Fruit fly (Drosophila melanogaster) whole organism, pupa: ENCODE measurements around the gene CecA1.

Experiments used
- CG10348 ChIP-seq: fragments of 200-800 bp; sonication (Bioruptor generic); IDR thresholded peaks from 2 replicates; pipeline ENCODE4 v1.3.6; 2022; ENCODE audit warnings: missing biosample characterization, missing genetic modification characterization
- CG12605 ChIP-seq: fragments of 200-800 bp; sonication (Bioruptor generic); IDR thresholded peaks from 2 replicates; pipeline ENCODE4 v1.3.6; 2022; ENCODE audit warnings: missing biosample characterization, missing genetic modification characterization
- CG13204 ChIP-seq: fragments of 200-800 bp; sonication (Bioruptor generic); optimal IDR thresholded peaks from 2 replicates; lab custom pipeline; 2018; ENCODE audit warnings: missing biosample characterization, mild to moderate bottlenecking, missing genetic modification characterization, moderate library complexity
- CG14655 ChIP-seq: fragments of 200-800 bp; sonication (Bioruptor generic); optimal IDR thresholded peaks from 3 replicates; lab custom pipeline; 2017; ENCODE audit warnings: mild to moderate bottlenecking, missing biosample characterization, missing genetic modification reagents, missing genetic modification characterization
- CG15710 ChIP-seq: fragments of 200-800 bp; sonication (Bioruptor generic); optimal IDR thresholded peaks from 2 replicates; lab custom pipeline; 2018; ENCODE audit warnings: missing biosample characterization, mild to moderate bottlenecking, missing genetic modification characterization, moderate library complexity
- CG17806 ChIP-seq: fragments of 200-800 bp; sonication (Bioruptor generic); optimal IDR thresholded peaks from 2 replicates; lab custom pipeline; 2018; ENCODE audit warnings: missing biosample characterization, mild to moderate bottlenecking, missing genetic modification characterization, moderate library complexity
- CG32121 ChIP-seq: fragments of 200-800 bp; sonication (Bioruptor generic); IDR thresholded peaks from 2 replicates; pipeline ENCODE4 v1.3.6; 2022; ENCODE audit warnings: missing biosample characterization, missing genetic modification characterization
- CG34367 ChIP-seq: fragments of 200-800 bp; sonication (Bioruptor generic); optimal IDR thresholded peaks from 2 replicates; lab custom pipeline; 2018; ENCODE audit warnings: missing biosample characterization, mild to moderate bottlenecking, missing genetic modification characterization
- CG4496 ChIP-seq: fragments of 200-800 bp; sonication (Bioruptor generic); IDR thresholded peaks from 3 replicates; pipeline ENCODE4 v1.3.6; 2022; ENCODE audit warnings: missing biosample characterization, missing genetic modification characterization
- CG8159 ChIP-seq: fragments of 200-800 bp; sonication (Bioruptor generic); optimal IDR thresholded peaks from 3 replicates; lab custom pipeline; 2018; ENCODE audit warnings: missing biosample characterization, mild to moderate bottlenecking, missing genetic modification characterization, moderate library complexity
- CG8301 ChIP-seq: fragments of 200-800 bp; sonication (Bioruptor generic); optimal IDR thresholded peaks from 2 replicates; lab custom pipeline; 2018; ENCODE audit warnings: missing biosample characterization, mild to moderate bottlenecking, missing genetic modification characterization
- CG9948 ChIP-seq: fragments of 200-800 bp; sonication (Bioruptor generic); optimal IDR thresholded peaks from 2 replicates; lab custom pipeline; 2018; ENCODE audit warnings: missing biosample characterization, mild to moderate bottlenecking, missing genetic modification characterization, moderate library complexity
- D1 ChIP-seq: fragments of 200-800 bp; sonication (Bioruptor generic); optimal IDR thresholded peaks from 2 replicates; lab custom pipeline; 2018; ENCODE audit warnings: missing biosample characterization, mild to moderate bottlenecking, missing genetic modification characterization, moderate library complexity
- EcR ChIP-seq: fragments of 200-800 bp; sonication (Bioruptor generic); optimal IDR thresholded peaks from 3 replicates; lab custom pipeline; 2019; ENCODE audit warnings: missing biosample characterization, missing genetic modification characterization, mild to moderate bottlenecking, moderate library complexity, missing genetic modification reagents
- Ets98B ChIP-seq: fragments of 200-800 bp; sonication (Bioruptor generic); IDR thresholded peaks from 2 replicates; pipeline ENCODE4 v1.3.6; 2022; ENCODE audit warnings: missing biosample characterization, missing genetic modification characterization
- Pif1A ChIP-seq: fragments of 200-800 bp; sonication (Bioruptor generic); optimal IDR thresholded peaks from 3 replicates; lab custom pipeline; 2016; ENCODE audit warnings: missing biosample characterization, missing genetic modification characterization
- Pif1B ChIP-seq: fragments of 200-800 bp; sonication (Bioruptor generic); optimal IDR thresholded peaks from 3 replicates; lab custom pipeline; 2016; ENCODE audit warnings: missing biosample characterization, missing genetic modification characterization
- Snoo ChIP-seq: fragments of 200-800 bp; sonication (Bioruptor generic); optimal IDR thresholded peaks from 3 replicates; lab custom pipeline; 2017; ENCODE audit warnings: missing biosample characterization, mild to moderate bottlenecking, missing genetic modification characterization, inconsistent platforms
- fd96Ca ChIP-seq: fragments of 200-800 bp; sonication (Bioruptor generic); IDR thresholded peaks from 3 replicates; pipeline ENCODE4 v1.3.6; 2022; ENCODE audit warnings: missing biosample characterization, missing genetic modification characterization
- gl ChIP-seq: fragments of 200-800 bp; sonication (Bioruptor generic); optimal IDR thresholded peaks from 2 replicates; lab custom pipeline; 2018; ENCODE audit warnings: missing biosample characterization, mild to moderate bottlenecking, missing genetic modification characterization
- rn ChIP-seq: fragments of 200-800 bp; sonication (Bioruptor generic); IDR thresholded peaks from 2 replicates; pipeline ENCODE4 v1.3.6; 2022; ENCODE audit warnings: missing biosample characterization, missing genetic modification characterization

Gene CecA1

DNA sequence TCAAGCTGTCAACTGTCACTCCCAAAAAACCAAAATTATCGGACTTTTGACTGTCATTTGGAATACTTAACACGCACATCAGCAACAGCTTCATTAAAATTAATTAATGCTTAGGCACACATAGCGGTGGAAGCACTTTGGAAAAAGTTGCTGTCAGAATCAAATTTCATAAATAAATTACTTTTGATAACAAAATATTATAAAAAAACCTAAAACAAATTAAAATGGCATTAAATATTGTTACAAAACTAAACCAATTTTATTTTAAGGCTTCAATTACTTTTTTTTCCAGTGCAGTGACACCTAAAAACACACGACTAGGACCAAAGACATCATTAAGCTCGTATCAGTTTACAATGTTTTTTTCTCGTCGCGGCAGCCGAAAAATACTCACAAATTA is 45.6 kb downstream of the CecA1 start:
- TF ChIP-seq fd96Ca (GFP tag; lab: Robert Waterston, UW) = no peak
- TF ChIP-seq CG34367 (tag; lab: Kevin White, UChicago) = peak; percentile 51
- peak; percentile 61 for TF ChIP-seq CG17806 (tag; lab: Kevin White, UChicago)
- peak; percentile 66 for TF ChIP-seq CG9948 (tag; lab: Kevin White, UChicago)
- TF ChIP-seq Ets98B (GFP tag; lab: Robert Waterston, UW) = no peak; the same call in 1 of the 2 replicates
- TF ChIP-seq CG13204 (GFP tag; lab: Kevin White, UChicago) = no peak
- peak; percentile 48; the same call in 1 of the 3 replicates for TF ChIP-seq CG4496 (GFP tag; lab: Robert Waterston, UW)
- TF ChIP-seq Snoo (tag; lab: Kevin White, UChicago) = peak; percentile 45
- no peak for TF ChIP-seq Pif1B (GFP tag; lab: Kevin White, UChicago)
- TF ChIP-seq CG8159 (tag; lab: Kevin White, UChicago) = peak; percentile 75
- TF ChIP-seq CG8301 (tag; lab: Kevin White, UChicago) = no peak
- peak; percentile 17 for TF ChIP-seq D1 (tag; lab: Kevin White, UChicago)
- TF ChIP-seq EcR (GFP tag; lab: Kevin White, UChicago) = no peak
- peak; percentile 22 for TF ChIP-seq Pif1A (GFP tag; lab: Kevin White, UChicago)
- no peak for TF ChIP-seq gl (tag; lab: Kevin White, UChicago)
- TF ChIP-seq CG15710 (tag; lab: Kevin White, UChicago) = peak; percentile 67
- TF ChIP-seq CG32121 (GFP tag; lab: Robert Waterston, UW) = 0 out of 2 replicates have a peak, but pooled peaks have one; percentile 30
- TF ChIP-seq CG10348 (GFP tag; lab: Robert Waterston, UW) = no peak
- TF ChIP-seq CG14655 (GFP tag; lab: Kevin White, UChicago) = peak; percentile 27
- TF ChIP-seq CG12605 (GFP tag; lab: Robert Waterston, UW) = 0 out of 2 replicates have a peak, but pooled peaks have one; percentile 23
- TF ChIP-seq rn (GFP tag; lab: Robert Waterston, UW) = no peak

DNA sequence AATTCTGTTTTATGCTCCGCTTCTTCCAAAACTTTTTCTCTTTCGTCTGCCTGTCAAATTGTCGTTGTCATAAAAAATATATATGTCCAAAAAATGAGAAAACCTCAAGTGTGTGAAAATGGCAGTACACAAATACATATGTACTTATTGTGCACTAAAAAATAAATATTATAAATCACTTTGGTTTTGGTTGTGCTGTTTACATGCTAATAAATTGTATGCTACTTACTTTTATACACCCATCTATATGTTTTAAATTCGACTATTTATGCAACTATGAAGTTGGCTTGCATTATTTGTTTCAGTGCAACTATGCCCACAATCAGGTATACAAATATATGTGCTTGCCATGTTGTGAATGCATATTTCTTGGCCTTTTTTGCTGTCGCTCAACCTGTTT is 46.9 kb downstream of the CecA1 start:
- TF ChIP-seq CG17806 (tag; lab: Kevin White, UChicago) = peak; percentile 74
- TF ChIP-seq Pif1A (GFP tag; lab: Kevin White, UChicago) = peak; percentile 89
- TF ChIP-seq Snoo (tag; lab: Kevin White, UChicago) = peak; percentile 91
- TF ChIP-seq D1 (tag; lab: Kevin White, UChicago) = peak; percentile 72
- TF ChIP-seq CG34367 (tag; lab: Kevin White, UChicago) = peak; percentile 81
- TF ChIP-seq Pif1B (GFP tag; lab: Kevin White, UChicago) = peak; percentile 71
- peak; percentile 72 for TF ChIP-seq CG9948 (tag; lab: Kevin White, UChicago)
- TF ChIP-seq CG13204 (GFP tag; lab: Kevin White, UChicago) = peak; percentile 44
- no peak; the same call in 1 of the 2 replicates for TF ChIP-seq Ets98B (GFP tag; lab: Robert Waterston, UW)
- TF ChIP-seq CG12605 (GFP tag; lab: Robert Waterston, UW) = peak; percentile 30; the same call in 1 of the 2 replicates
- no peak for TF ChIP-seq gl (tag; lab: Kevin White, UChicago)
- TF ChIP-seq rn (GFP tag; lab: Robert Waterston, UW) = no peak
- no peak for TF ChIP-seq CG32121 (GFP tag; lab: Robert Waterston, UW)
- peak; percentile 80 for TF ChIP-seq CG15710 (tag; lab: Kevin White, UChicago)
- peak; percentile 5 for TF ChIP-seq CG8301 (tag; lab: Kevin White, UChicago)
- TF ChIP-seq EcR (GFP tag; lab: Kevin White, UChicago) = no peak
- peak; percentile 81 for TF ChIP-seq CG8159 (tag; lab: Kevin White, UChicago)
- no peak for TF ChIP-seq fd96Ca (GFP tag; lab: Robert Waterston, UW)
- peak; percentile 49; the same call in 1 of the 3 replicates for TF ChIP-seq CG4496 (GFP tag; lab: Robert Waterston, UW)
- TF ChIP-seq CG10348 (GFP tag; lab: Robert Waterston, UW) = 0 out of 2 replicates have a peak, but pooled peaks have one; percentile 25
- peak; percentile 18 for TF ChIP-seq CG14655 (GFP tag; lab: Kevin White, UChicago)

DNA sequence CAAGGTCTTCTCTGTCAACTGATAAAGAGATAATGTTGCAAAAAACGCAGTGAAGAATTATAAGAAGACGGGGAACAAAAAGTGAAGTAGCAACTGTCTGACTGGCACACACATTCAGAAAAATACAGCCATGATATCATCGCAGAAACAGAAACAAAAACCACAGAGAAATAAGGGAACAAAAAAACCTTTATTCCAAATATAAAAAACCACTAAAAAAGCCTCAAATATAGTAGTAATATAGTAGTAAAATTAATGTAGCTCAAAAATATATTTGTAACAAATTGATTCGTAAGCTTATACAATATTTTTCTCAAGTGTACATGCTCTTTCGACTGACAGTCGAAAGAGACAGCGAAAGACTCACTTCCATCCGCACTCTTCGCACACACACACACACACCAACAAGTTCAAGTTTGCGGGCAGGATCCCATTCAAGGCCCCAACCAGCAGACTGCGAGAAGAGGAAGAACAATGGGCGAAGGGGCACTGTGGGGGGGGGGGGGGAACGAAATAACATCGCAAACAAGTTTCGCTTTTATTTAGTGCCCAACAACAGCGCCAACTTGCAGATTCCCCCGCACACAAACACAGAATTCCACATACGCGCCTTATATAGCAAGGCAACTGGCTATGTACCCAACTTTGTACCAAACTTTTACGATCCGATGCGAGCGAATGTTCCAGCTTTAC is 47.8 kb downstream of the CecA1 start:
- TF ChIP-seq EcR (GFP tag; lab: Kevin White, UChicago) (peak; percentile 56), gl (tag; lab: Kevin White, UChicago) (no peak), D1 (tag; lab: Kevin White, UChicago) (peak; percentile 42), Pif1A (GFP tag; lab: Kevin White, UChicago) (peak; percentile 63), CG13204 (GFP tag; lab: Kevin White, UChicago) (peak; percentile 60), CG14655 (GFP tag; lab: Kevin White, UChicago) (peak; percentile 65), CG17806 (tag; lab: Kevin White, UChicago) (peak; percentile 85), CG9948 (tag; lab: Kevin White, UChicago) (peak; percentile 82), rn (GFP tag; lab: Robert Waterston, UW) (peak; percentile 67), Ets98B (GFP tag; lab: Robert Waterston, UW) (no peak), CG15710 (tag; lab: Kevin White, UChicago) (peak; percentile 91), CG12605 (GFP tag; lab: Robert Waterston, UW) (peak; percentile 64), fd96Ca (GFP tag; lab: Robert Waterston, UW) (no peak), CG8159 (tag; lab: Kevin White, UChicago) (peak; percentile 90), CG4496 (GFP tag; lab: Robert Waterston, UW) (peak; percentile 69), Snoo (tag; lab: Kevin White, UChicago) (peak; percentile 87), CG8301 (tag; lab: Kevin White, UChicago) (peak; percentile 18), CG10348 (GFP tag; lab: Robert Waterston, UW) (no peak), CG32121 (GFP tag; lab: Robert Waterston, UW) (peak; percentile 37; the same call in 1 of the 2 replicates), CG34367 (tag; lab: Kevin White, UChicago) (peak; percentile 82), Pif1B (GFP tag; lab: Kevin White, UChicago) (peak; percentile 84)

dm6 chr3R:30258991-30259351 is 48.3 kb downstream of the CecA1 start:
- TF ChIP-seq CG17806 (tag; lab: Kevin White, UChicago) (peak; percentile 95), gl (tag; lab: Kevin White, UChicago) (peak; percentile 90), D1 (tag; lab: Kevin White, UChicago) (peak; percentile 63), EcR (GFP tag; lab: Kevin White, UChicago) (no peak), Pif1B (GFP tag; lab: Kevin White, UChicago) (peak; percentile 96), Pif1A (GFP tag; lab: Kevin White, UChicago) (peak; percentile 95), CG12605 (GFP tag; lab: Robert Waterston, UW) (peak; percentile 75), CG10348 (GFP tag; lab: Robert Waterston, UW) (no peak), Ets98B (GFP tag; lab: Robert Waterston, UW) (no peak), CG13204 (GFP tag; lab: Kevin White, UChicago) (peak; percentile 58), CG8159 (tag; lab: Kevin White, UChicago) (peak; percentile 96), CG32121 (GFP tag; lab: Robert Waterston, UW) (peak; percentile 45; the same call in 1 of the 2 replicates), CG9948 (tag; lab: Kevin White, UChicago) (peak; percentile 96), Snoo (tag; lab: Kevin White, UChicago) (peak; percentile 86), CG34367 (tag; lab: Kevin White, UChicago) (peak; percentile 95), CG8301 (tag; lab: Kevin White, UChicago) (peak; percentile 78), fd96Ca (GFP tag; lab: Robert Waterston, UW) (peak; percentile 82), CG4496 (GFP tag; lab: Robert Waterston, UW) (peak; percentile 85), rn (GFP tag; lab: Robert Waterston, UW) (no peak), CG14655 (GFP tag; lab: Kevin White, UChicago) (peak; percentile 85), CG15710 (tag; lab: Kevin White, UChicago) (peak; percentile 95)
- TF ChIP-seq, all 21 proteins: peak for 17
